Worm (Caenorhabditis elegans) whole organism, L3 larva: ENCODE data around the gene fbxa-138.
A peak's percentile ranks its signal among the peaks of the same experiment; 100 is the strongest.

Source experiments
- aly-2 ChIP-seq: fragments of 150-350 bp; optimal IDR thresholded peaks from 2 replicates; lab custom pipeline; 2014; ENCODE audit warnings: missing biosample characterization, missing genetic modification characterization
- ama-1 ChIP-seq: fragments of 150-350 bp; optimal IDR thresholded peaks from 2 replicates; lab custom pipeline; 2018
- ceh-82 ChIP-seq: fragments of 150-350 bp; optimal IDR thresholded peaks from 2 replicates; lab custom pipeline; 2014; ENCODE audit warnings: missing biosample characterization, missing genetic modification characterization
- ceh-9 ChIP-seq: sonication (generic microtip); optimal IDR thresholded peaks from 2 replicates; lab custom pipeline; 2018; ENCODE audit warnings: missing biosample characterization, missing genetic modification characterization
- daf-12 ChIP-seq: fragments of 150-350 bp; optimal IDR thresholded peaks from 2 replicates; lab custom pipeline; 2014; ENCODE audit warnings: missing biosample characterization, missing genetic modification reagents, missing genetic modification characterization
- egl-27 ChIP-seq: sonication (generic microtip); optimal IDR thresholded peaks from 4 replicates; lab custom pipeline; 2017; ENCODE audit warnings: missing biosample characterization, missing genetic modification reagents, missing genetic modification characterization
- egl-5 ChIP-seq: fragments of 150-350 bp; optimal IDR thresholded peaks from 2 replicates; lab custom pipeline; 2017; ENCODE audit warnings: missing biosample characterization, missing genetic modification reagents, missing genetic modification characterization, inconsistent platforms
- elt-1 ChIP-seq: fragments of 150-350 bp; optimal IDR thresholded peaks from 2 replicates; lab custom pipeline; 2014; ENCODE audit warnings: missing biosample characterization, missing genetic modification characterization
- elt-2 ChIP-seq: sonication (generic microtip); optimal IDR thresholded peaks from 2 replicates; lab custom pipeline; 2016; ENCODE audit warnings: missing genetic modification reagents, mild to moderate bottlenecking, missing genetic modification characterization, missing compliant biosample characterization
- elt-3 ChIP-seq, 3 experiments: fragments of 150-350 bp in 1 of 3; sonication (generic microtip) in 2 of 3; optimal IDR thresholded peaks; 2 replicates in 2 of 3; 4 replicates in 1 of 3; lab custom pipeline; 2014 to 2017; ENCODE audit warnings: missing biosample characterization in 3 of 3, missing genetic modification characterization in 3 of 3
- eor-1 ChIP-seq, 2 experiments: fragments of 150-350 bp; optimal IDR thresholded peaks; 2 replicates each; lab custom pipeline; 2014 to 2018; ENCODE audit warnings: missing biosample characterization in 2 of 2, missing genetic modification characterization in 2 of 2
- fkh-10 ChIP-seq: sonication (generic microtip); optimal IDR thresholded peaks from 2 replicates; lab custom pipeline; 2017; ENCODE audit warnings: missing biosample characterization, missing genetic modification reagents, missing genetic modification characterization
- fkh-2 ChIP-seq: fragments of 150-350 bp; optimal IDR thresholded peaks from 2 replicates; lab custom pipeline; 2014; ENCODE audit warnings: missing biosample characterization, missing genetic modification reagents, missing genetic modification characterization
- jun-1 ChIP-seq: fragments of 150-350 bp; optimal IDR thresholded peaks from 2 replicates; lab custom pipeline; 2014; ENCODE audit warnings: missing biosample characterization, missing genetic modification reagents, missing genetic modification characterization
- lin-15B ChIP-seq: fragments of 150-350 bp; optimal IDR thresholded peaks from 2 replicates; lab custom pipeline; 2014; ENCODE audit warnings: missing biosample characterization, missing genetic modification characterization
- lsy-12 ChIP-seq: sonication (generic microtip); optimal IDR thresholded peaks from 2 replicates; lab custom pipeline; 2016; ENCODE audit warnings: mild to moderate bottlenecking, missing genetic modification characterization, missing compliant biosample characterization
- mdl-1 ChIP-seq: fragments of 150-350 bp; optimal IDR thresholded peaks from 2 replicates; lab custom pipeline; 2014; ENCODE audit warnings: missing biosample characterization, missing genetic modification characterization
- nhr-23 ChIP-seq: fragments of 150-350 bp; optimal IDR thresholded peaks from 2 replicates; lab custom pipeline; 2014; ENCODE audit warnings: missing biosample characterization, missing genetic modification reagents, missing genetic modification characterization
- nhr-43 ChIP-seq: sonication (generic microtip); optimal IDR thresholded peaks from 2 replicates; lab custom pipeline; 2016; ENCODE audit warnings: mild to moderate bottlenecking, missing genetic modification characterization, missing compliant biosample characterization; ENCODE audit not compliant: poor library complexity, severe bottlenecking
- nhr-67 ChIP-seq: fragments of 150-350 bp; optimal IDR thresholded peaks from 2 replicates; lab custom pipeline; 2014; ENCODE audit warnings: missing biosample characterization, missing genetic modification characterization
- nhr-76 ChIP-seq: fragments of 150-350 bp; sonication (generic microtip); optimal IDR thresholded peaks from 5 replicates; lab custom pipeline; 2014; ENCODE audit warnings: missing biosample characterization, missing genetic modification characterization
- nhr-77 ChIP-seq: fragments of 150-350 bp; optimal IDR thresholded peaks from 2 replicates; lab custom pipeline; 2014; ENCODE audit warnings: missing biosample characterization, missing genetic modification characterization
- pqm-1 ChIP-seq: fragments of 150-350 bp; optimal IDR thresholded peaks from 2 replicates; lab custom pipeline; 2017; ENCODE audit warnings: missing biosample characterization, missing genetic modification characterization, inconsistent platforms
- skn-1 ChIP-seq: fragments of 150-350 bp; optimal IDR thresholded peaks from 2 replicates; lab custom pipeline; 2014; ENCODE audit warnings: missing biosample characterization, missing genetic modification characterization
- unc-39 ChIP-seq: sonication (generic microtip); optimal IDR thresholded peaks from 4 replicates; lab custom pipeline; 2017; ENCODE audit warnings: missing biosample characterization, missing genetic modification characterization
- unc-62 ChIP-seq: fragments of 150-350 bp; sonication (generic microtip); optimal IDR thresholded peaks from 4 replicates; lab custom pipeline; 2014; ENCODE audit warnings: missing biosample characterization, missing genetic modification reagents, missing genetic modification characterization
- zag-1 ChIP-seq: fragments of 150-350 bp; optimal IDR thresholded peaks from 2 replicates; lab custom pipeline; 2014; ENCODE audit warnings: missing biosample characterization, missing genetic modification characterization
- ztf-11 ChIP-seq: fragments of 150-350 bp; optimal IDR thresholded peaks from 2 replicates; lab custom pipeline; 2014; ENCODE audit warnings: missing biosample characterization, missing genetic modification characterization
- ztf-4 ChIP-seq: fragments of 150-350 bp; optimal IDR thresholded peaks from 2 replicates; lab custom pipeline; 2014; ENCODE audit warnings: missing biosample characterization, missing genetic modification characterization

The fbxa-138 gene

DNA sequence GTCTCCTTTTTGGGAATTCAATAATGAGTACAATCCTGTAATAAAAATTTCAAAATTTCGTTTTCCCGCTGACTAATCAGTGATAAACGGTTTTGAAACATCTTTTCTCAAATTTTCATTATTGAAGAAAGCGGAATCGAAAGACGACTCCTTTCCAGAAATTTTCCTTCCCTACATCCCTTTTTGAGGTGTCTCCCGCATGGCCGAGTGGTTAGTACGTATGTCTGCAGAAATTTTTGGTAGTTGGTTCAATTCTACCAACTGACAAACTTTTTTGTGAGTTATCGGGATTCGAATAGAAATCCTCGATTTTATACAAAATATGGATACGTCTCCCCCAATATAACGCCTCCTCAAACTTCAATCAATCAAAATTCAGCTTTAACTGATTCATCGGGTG lies 29.5 kb downstream of the fbxa-138 start:
- no peak for TF ChIP-seq lin-15B (tag; lab: Kevin White, UChicago)
- no peak for TF ChIP-seq jun-1 (tag; lab: Kevin White, UChicago)
- no peak for TF ChIP-seq ceh-9 (tag; lab: Kevin White, UChicago)
- TF ChIP-seq elt-3 (tag; optimal IDR thresholded peaks at IDR 0.05; lab: Kevin White, UChicago), result no peak
- no peak for TF ChIP-seq egl-27 (tag; lab: Kevin White, UChicago)
- TF ChIP-seq egl-5 (tag; lab: Kevin White, UChicago), result no peak
- TF ChIP-seq daf-12 (tag; lab: Kevin White, UChicago), result no peak
- no peak for TF ChIP-seq nhr-43 (tag; lab: Kevin White, UChicago)
- no peak for TF ChIP-seq unc-62 (GFP tag; lab: Kevin White, UChicago)
- no peak for TF ChIP-seq nhr-23 (tag; lab: Kevin White, UChicago)
- no peak for TF ChIP-seq eor-1 (tag; optimal IDR thresholded peaks at IDR 0.05; lab: Kevin White, UChicago)

DNA sequence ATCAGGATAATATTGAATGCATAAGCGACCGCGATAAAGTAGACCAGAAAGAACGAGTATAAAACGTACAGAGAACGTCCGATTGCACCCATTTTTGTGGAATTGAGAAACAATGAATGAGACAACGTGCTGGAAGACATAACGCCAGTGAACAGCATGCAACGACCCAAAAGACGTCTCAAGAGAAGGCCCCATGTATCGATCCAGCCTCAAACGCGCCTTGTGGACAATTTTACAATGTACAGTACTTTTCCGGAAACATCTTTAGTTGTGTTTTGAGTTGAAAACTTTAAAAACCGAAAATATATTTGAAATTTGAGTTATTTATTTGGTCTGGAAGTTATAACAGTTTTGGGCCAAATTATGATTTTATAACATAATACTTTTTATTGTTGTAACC lies 33.3 kb downstream of the fbxa-138 start, which contains the start of gene Y82E9BL.3:
Gene Y82E9BL.3 (minus strand): TSS at position 101 of the 400 bp plus-strand sequence.
- TF ChIP-seq pqm-1 (tag; lab: Kevin White, UChicago), result no peak
- TF ChIP-seq ama-1 (lab: Kevin White, UChicago), result no peak
- no peak for TF ChIP-seq lsy-12

DNA sequence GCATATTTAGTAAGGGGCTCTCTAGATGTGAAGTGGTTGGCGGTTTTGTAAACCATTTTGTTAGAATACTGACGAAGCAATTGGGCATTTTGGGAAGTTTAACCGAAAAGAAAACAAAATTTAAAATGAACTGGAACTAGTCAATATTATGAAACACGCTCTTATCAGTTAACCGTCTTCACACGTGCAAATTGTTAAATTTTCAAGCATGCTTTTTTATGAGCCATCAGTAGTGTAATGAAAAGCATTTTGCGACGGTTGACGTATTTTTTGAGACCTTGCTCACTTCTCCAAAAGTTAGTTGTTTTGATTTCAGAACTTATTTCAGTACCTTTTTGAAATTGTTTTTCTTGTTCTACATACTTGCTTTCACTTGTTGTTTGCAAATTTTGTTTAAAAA lies 34.7 kb downstream of the fbxa-138 start, which contains the start of gene fbxa-25:
Gene fbxa-25 (minus strand): TSS at position 138 of the 400 bp plus-strand sequence.
- TF ChIP-seq elt-2 (tag; lab: Kevin White, UChicago), result peak; percentile 38
- no peak for TF ChIP-seq ztf-4 (tag; lab: Kevin White, UChicago)

DNA sequence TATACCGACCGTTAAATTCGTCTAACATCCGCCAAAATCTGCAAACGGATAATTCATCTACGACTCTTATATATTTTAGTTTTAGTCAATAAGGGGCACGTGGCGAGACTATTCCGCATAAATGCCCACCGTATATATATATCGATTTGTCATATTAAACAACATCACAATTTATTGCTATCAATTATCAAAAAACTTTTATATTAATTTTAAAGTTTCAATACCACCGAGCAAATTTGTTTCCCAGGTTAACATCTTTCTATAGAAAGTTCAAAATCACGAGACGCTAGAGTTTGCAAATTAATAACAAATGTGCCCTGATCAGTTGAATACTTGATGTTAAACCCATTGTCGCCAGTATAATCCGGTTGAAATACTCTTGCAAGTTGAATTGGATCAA lies 36.5 kb downstream of the fbxa-138 start, which contains the start of gene Y82E9BL.5:
Gene Y82E9BL.5 (minus strand): TSS at position 101 of the 400 bp plus-strand sequence.
- TF ChIP-seq skn-1 (tag; lab: Kevin White, UChicago), result no peak
- no peak for TF ChIP-seq nhr-43 (tag; lab: Kevin White, UChicago)
- TF ChIP-seq ztf-11 (tag; lab: Kevin White, UChicago), result no peak
- TF ChIP-seq nhr-67 (tag; lab: Kevin White, UChicago), result no peak
- no peak for TF ChIP-seq fkh-2
- no peak for TF ChIP-seq ceh-82 (tag; lab: Kevin White, UChicago)
- TF ChIP-seq elt-1 (tag; lab: Kevin White, UChicago), result no peak
- TF ChIP-seq jun-1 (tag; lab: Kevin White, UChicago), result no peak
- TF ChIP-seq egl-27 (tag; lab: Kevin White, UChicago), result no peak
- TF ChIP-seq aly-2 (tag; lab: Kevin White, UChicago), result no peak
- no peak for TF ChIP-seq elt-3 (tag; optimal IDR thresholded peaks at IDR 0.05; lab: Kevin White, UChicago)
- no peak for TF ChIP-seq nhr-23 (tag; lab: Kevin White, UChicago)
- no peak for TF ChIP-seq unc-39 (tag; lab: Kevin White, UChicago)
- no peak for TF ChIP-seq daf-12 (tag; lab: Kevin White, UChicago)
- TF ChIP-seq mdl-1 (tag; lab: Kevin White, UChicago), result no peak

DNA sequence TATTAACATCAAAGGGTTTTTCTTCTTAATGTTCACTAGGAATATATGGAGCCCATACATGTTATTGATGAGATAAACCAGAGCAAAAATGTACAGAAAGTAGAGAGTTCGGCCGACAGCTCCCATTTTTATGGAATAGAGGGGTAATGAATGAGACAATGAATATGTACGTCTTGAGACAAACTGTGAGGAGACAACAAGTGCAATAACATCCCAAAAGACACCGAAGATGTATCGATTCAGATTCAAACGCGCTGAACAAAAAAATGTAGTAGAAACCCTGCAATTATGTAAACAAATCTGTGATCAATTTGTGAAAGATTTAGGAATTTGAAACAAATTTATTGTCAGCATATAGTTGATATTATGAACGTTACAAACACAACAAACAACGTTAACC lies 37.0 kb downstream of the fbxa-138 start:
- no peak for TF ChIP-seq egl-27 (tag; lab: Kevin White, UChicago)

DNA sequence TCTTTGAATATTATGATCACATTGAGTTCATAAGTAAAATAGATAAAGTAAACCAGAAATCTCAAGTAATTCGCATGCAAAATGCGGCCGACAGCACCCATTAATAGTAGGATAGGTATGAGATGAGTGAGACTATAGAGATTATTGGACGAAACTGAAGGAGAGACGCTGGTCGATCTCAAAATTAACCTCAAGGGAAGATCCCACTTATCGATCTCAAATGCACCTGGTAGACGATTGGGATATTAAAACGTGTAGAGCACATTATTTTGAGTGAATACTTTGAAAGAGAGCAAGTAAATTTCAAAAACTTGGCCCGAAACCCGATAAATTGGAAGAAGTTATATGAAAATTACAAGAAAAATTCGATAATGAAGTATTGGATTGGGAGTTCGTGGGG lies 38.4 kb downstream of the fbxa-138 start, which contains the start of gene Y82E9BL.6:
Gene Y82E9BL.6 (minus strand): TSS at position 101 of the 400 bp plus-strand sequence.
- TF ChIP-seq nhr-77 (tag; lab: Kevin White, UChicago) (no peak), ceh-9 (tag; lab: Kevin White, UChicago) (no peak), fkh-10 (GFP tag; lab: Kevin White, UChicago) (no peak), egl-5 (tag; lab: Kevin White, UChicago) (no peak), mdl-1 (tag; lab: Kevin White, UChicago) (no peak), pqm-1 (tag; lab: Kevin White, UChicago) (no peak), nhr-23 (tag; lab: Kevin White, UChicago) (no peak), lin-15B (tag; lab: Kevin White, UChicago) (no peak), nhr-76 (tag; lab: Kevin White, UChicago) (no peak), eor-1 (tag; optimal IDR thresholded peaks at IDR 0.05; lab: Kevin White, UChicago) (no peak), zag-1 (tag; lab: Kevin White, UChicago) (no peak)
